Fruit fly (Drosophila melanogaster) Kc167 (cell line): Measurements from ENCODE around the gene cpb.

Experiments
- Myc ChIP-seq: fragments of >200 bp; optimal IDR thresholded peaks from 2 replicates; lab custom pipeline; 2017; ENCODE audit warnings: missing external identifiers
- Sin3A ChIP-seq: fragments of >200 bp; optimal IDR thresholded peaks from 2 replicates; lab custom pipeline; 2018; ENCODE audit warnings: missing external identifiers
- h ChIP-seq: fragments of >200 bp; optimal IDR thresholded peaks from 3 replicates; lab custom pipeline; 2018; ENCODE audit warnings: missing external identifiers
- insv ChIP-seq: fragments of >200 bp; optimal IDR thresholded peaks from 3 replicates; lab custom pipeline; 2018; ENCODE audit warnings: missing external identifiers
- psq ChIP-seq: fragments of >200 bp; optimal IDR thresholded peaks from 2 replicates; lab custom pipeline; 2017; ENCODE audit warnings: missing external identifiers
- ttk ChIP-seq: sonication (Bioruptor generic); optimal IDR thresholded peaks from 2 replicates; lab custom pipeline; 2017; ENCODE audit warnings: missing external identifiers

The cpb gene

DNA sequence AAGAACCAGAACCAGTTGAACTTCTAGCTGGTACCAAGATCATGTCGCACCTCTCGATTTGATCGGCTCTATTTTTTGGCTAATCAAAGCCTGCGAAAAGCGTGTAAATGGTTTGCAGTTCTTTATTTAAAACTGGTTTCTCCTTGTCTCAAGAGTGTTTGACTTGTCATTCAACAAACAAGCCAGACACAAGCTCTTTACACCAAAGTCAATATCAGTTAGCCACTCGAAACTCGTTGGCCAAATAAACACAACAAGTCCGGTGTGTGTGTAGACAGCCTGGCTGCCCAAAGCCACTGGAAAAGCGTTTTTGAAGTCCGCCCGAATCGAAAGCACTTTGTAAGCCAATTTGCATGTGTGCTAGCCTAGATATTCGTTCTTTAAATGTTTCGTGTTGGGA is 35.4 kb downstream of the cpb start:
- no peak for TF ChIP-seq Sin3A (lab: Kevin White, UChicago)
- no peak for TF ChIP-seq Myc
- no peak for TF ChIP-seq insv
- TF ChIP-seq ttk (lab: Kevin White, UChicago): no peak
- no peak for TF ChIP-seq h (lab: Kevin White, UChicago)
- TF ChIP-seq psq (lab: Kevin White, UChicago): no peak

DNA sequence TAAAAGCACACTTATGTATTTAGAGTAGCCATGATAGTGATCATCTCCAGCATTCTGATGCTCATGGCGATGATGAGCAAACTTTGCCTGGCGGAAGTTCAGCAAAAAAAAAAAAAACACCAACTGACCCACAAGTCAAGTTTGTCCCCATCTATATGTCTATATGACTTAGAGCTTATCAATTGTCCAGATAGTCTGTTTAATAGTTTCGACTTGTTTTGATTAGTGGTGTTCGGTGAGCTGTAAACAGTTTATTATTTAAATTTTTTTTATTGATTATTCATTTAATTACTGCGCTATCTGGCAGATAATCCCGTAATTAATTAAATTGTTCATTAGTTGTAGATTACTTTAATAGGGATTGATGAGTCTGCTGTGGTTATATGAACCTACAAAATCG is 39.1 kb downstream of the cpb start:
- no peak for TF ChIP-seq h (lab: Kevin White, UChicago)
- no peak for TF ChIP-seq Myc
- no peak for TF ChIP-seq insv
- TF ChIP-seq psq (lab: Kevin White, UChicago): no peak
- no peak for TF ChIP-seq ttk (lab: Kevin White, UChicago)
- TF ChIP-seq Sin3A (lab: Kevin White, UChicago): no peak

- TF ChIP-seq psq (lab: Kevin White, UChicago) (no peak), Sin3A (lab: Kevin White, UChicago) (no peak), ttk (lab: Kevin White, UChicago) (no peak), h (lab: Kevin White, UChicago) (no peak), insv (no peak), Myc (no peak)
Measured at dm6 chr2L:1748410-1748809, 43.7 kb downstream of the cpb start.

dm6 chr2L:1751953-1752352 is 47.3 kb downstream of the cpb start, which contains the start of the genes CG17712 and CG17648:
TSS of gene CG17712 (minus strand) at chr2L:1752122.
TSS of gene CG17648 (plus strand) at chr2L:1752308.
- TF ChIP-seq insv: no peak
- TF ChIP-seq h (lab: Kevin White, UChicago): no peak
- TF ChIP-seq Myc: no peak
- TF ChIP-seq ttk (lab: Kevin White, UChicago): no peak
- no peak for TF ChIP-seq psq (lab: Kevin White, UChicago)
- TF ChIP-seq Sin3A (lab: Kevin White, UChicago): no peak

DNA sequence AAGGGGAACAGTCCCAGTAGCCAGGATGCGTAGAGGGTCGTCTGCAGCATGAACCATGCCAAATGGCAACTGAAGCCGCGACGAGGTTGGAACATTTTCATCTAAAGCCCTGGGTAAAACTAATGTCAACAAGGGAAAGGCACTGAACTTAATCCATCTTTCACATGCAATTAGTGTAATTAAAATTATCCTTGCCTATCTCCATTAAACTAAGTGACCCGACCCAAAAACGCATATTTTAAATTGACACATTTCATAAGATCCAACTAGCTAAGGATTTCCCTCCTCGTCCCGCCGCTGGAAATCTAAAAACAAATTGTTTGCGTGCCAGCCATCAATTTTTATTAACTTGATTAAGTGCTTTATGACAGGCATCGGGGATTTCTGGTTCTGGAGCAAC is 51.6 kb downstream of the cpb start, which contains the start of gene Gr22f:
TSS of gene Gr22f (minus strand) at position 101 of the 400 bp plus-strand sequence.
- TF ChIP-seq Myc (no peak), psq (lab: Kevin White, UChicago) (no peak), insv (no peak), h (lab: Kevin White, UChicago) (no peak), ttk (lab: Kevin White, UChicago) (no peak), Sin3A (lab: Kevin White, UChicago) (no peak)
